Fruit fly (Drosophila melanogaster) whole organism, embryonic: Measurements from ENCODE around the gene CG6766.
A peak's percentile ranks its signal among the peaks of the same experiment; 100 is the strongest.

Source experiments
- ATbp ChIP-seq: fragments of 200-800 bp; sonication (Bioruptor generic); optimal IDR thresholded peaks from 2 replicates; lab custom pipeline; 2017; ENCODE audit warnings: missing biosample characterization, mild to moderate bottlenecking, missing genetic modification characterization, missing genetic modification reagents
- Blimp-1 ChIP-seq: fragments of 200-800 bp; sonication (Bioruptor generic); optimal IDR thresholded peaks from 3 replicates; lab custom pipeline; 2018; ENCODE audit warnings: missing biosample characterization, missing genetic modification characterization, mild to moderate bottlenecking, moderate library complexity, missing genetic modification reagents
- C15 ChIP-seq: fragments of 200-800 bp; sonication (Bioruptor generic); IDR thresholded peaks from 3 replicates; pipeline ENCODE4 v1.3.6; 2022; ENCODE audit warnings: missing biosample characterization, missing genetic modification characterization
- CG10267 ChIP-seq: fragments of 200-800 bp; sonication (Bioruptor generic); optimal IDR thresholded peaks from 2 replicates; lab custom pipeline; 2018; ENCODE audit warnings: missing biosample characterization, mild to moderate bottlenecking, missing genetic modification characterization, moderate library complexity
- CG10565 ChIP-seq: fragments of 200-800 bp; sonication (Bioruptor generic); optimal IDR thresholded peaks from 3 replicates; lab custom pipeline; 2016; ENCODE audit warnings: missing biosample characterization, mild to moderate bottlenecking, missing genetic modification characterization
- CG10654 ChIP-seq: fragments of 200-800 bp; sonication (Bioruptor generic); optimal IDR thresholded peaks from 2 replicates; lab custom pipeline; 2016; ENCODE audit warnings: missing biosample characterization, missing genetic modification characterization
- CG12219 ChIP-seq: fragments of 200-800 bp; sonication (Bioruptor generic); optimal IDR thresholded peaks from 3 replicates; lab custom pipeline; 2018; ENCODE audit warnings: missing biosample characterization, mild to moderate bottlenecking, missing genetic modification characterization
- CG14014 ChIP-seq: fragments of 200-800 bp; sonication (Bioruptor generic); IDR thresholded peaks from 2 replicates; pipeline ENCODE4 v1.3.6; 2022; ENCODE audit warnings: missing biosample characterization, missing genetic modification characterization
- CG14860 ChIP-seq: fragments of 200-800 bp; sonication (Bioruptor generic); IDR thresholded peaks from 3 replicates; pipeline ENCODE4 v1.3.6; 2022; ENCODE audit warnings: missing biosample characterization, missing genetic modification characterization; ENCODE audit not compliant: partially characterized antibody
- CG17385 ChIP-seq: fragments of 200-800 bp; sonication (Bioruptor generic); optimal IDR thresholded peaks from 3 replicates; lab custom pipeline; 2018; ENCODE audit warnings: missing biosample characterization, mild to moderate bottlenecking, missing genetic modification characterization
- CG18262 ChIP-seq: fragments of 200-800 bp; optimal IDR thresholded peaks from 3 replicates; lab custom pipeline; 2019; ENCODE audit warnings: missing biosample characterization, mild to moderate bottlenecking, missing genetic modification characterization, moderate library complexity
- CG1832 ChIP-seq: fragments of 200-800 bp; sonication (Bioruptor generic); optimal IDR thresholded peaks from 2 replicates; lab custom pipeline; 2017; ENCODE audit warnings: missing biosample characterization, mild to moderate bottlenecking, missing genetic modification characterization, inconsistent platforms
- CG30403 ChIP-seq: fragments of 200-800 bp; sonication (Bioruptor generic); optimal IDR thresholded peaks from 3 replicates; lab custom pipeline; 2016; ENCODE audit warnings: missing biosample characterization, missing genetic modification characterization
- CG32532 ChIP-seq: fragments of 200-800 bp; sonication (Bioruptor generic); IDR thresholded peaks from 2 replicates; pipeline ENCODE4 v1.3.6; 2022; ENCODE audit warnings: missing biosample characterization, missing genetic modification characterization
- CG3847 ChIP-seq: fragments of 200-800 bp; sonication (Bioruptor generic); IDR thresholded peaks from 2 replicates; pipeline ENCODE4 v1.3.6; 2022; ENCODE audit warnings: missing biosample characterization, missing genetic modification characterization
- CG6791 ChIP-seq: fragments of 200-800 bp; sonication (Bioruptor generic); IDR thresholded peaks from 3 replicates; pipeline ENCODE4 v1.3.6; 2022; ENCODE audit warnings: missing biosample characterization, missing genetic modification characterization; ENCODE audit not compliant: partially characterized antibody
- CG8359 ChIP-seq: fragments of 200-800 bp; sonication (Bioruptor generic); optimal IDR thresholded peaks from 2 replicates; lab custom pipeline; 2017; ENCODE audit warnings: missing biosample characterization, mild to moderate bottlenecking, missing genetic modification characterization, borderline replicate concordance
- CG8944 ChIP-seq: fragments of 200-800 bp; sonication (Bioruptor generic); optimal IDR thresholded peaks from 3 replicates; lab custom pipeline; 2016; ENCODE audit warnings: missing biosample characterization, missing genetic modification characterization
- CG9437 ChIP-seq: fragments of 200-800 bp; sonication (Bioruptor generic); optimal IDR thresholded peaks from 2 replicates; lab custom pipeline; 2018; ENCODE audit warnings: missing biosample characterization, mild to moderate bottlenecking, missing genetic modification characterization
- CHES-1-like ChIP-seq: fragments of 200-800 bp; sonication (Bioruptor generic); optimal IDR thresholded peaks from 2 replicates; lab custom pipeline; 2016; ENCODE audit warnings: missing biosample characterization, missing genetic modification characterization
- Doc2 ChIP-seq: fragments of 200-800 bp; sonication (Bioruptor generic); IDR thresholded peaks from 2 replicates; pipeline ENCODE4 v1.3.6; 2022; ENCODE audit warnings: missing biosample characterization, missing genetic modification characterization
- Dref ChIP-seq: fragments of 200-800 bp; sonication (Bioruptor generic); IDR thresholded peaks from 2 replicates; pipeline ENCODE4 v1.3.6; 2022; ENCODE audit warnings: missing biosample characterization, missing genetic modification characterization
- E2f1 ChIP-seq: fragments of 200-800 bp; sonication (Bioruptor generic); IDR thresholded peaks from 2 replicates; pipeline ENCODE4 v1.3.6; 2022; ENCODE audit warnings: missing biosample characterization, missing genetic modification characterization
- Hand ChIP-seq: fragments of 200-800 bp; sonication (Bioruptor generic); optimal IDR thresholded peaks from 2 replicates; lab custom pipeline; 2017; ENCODE audit warnings: mild to moderate bottlenecking, missing biosample characterization, missing genetic modification reagents, missing genetic modification characterization
- HmgZ ChIP-seq: fragments of 200-800 bp; sonication (Bioruptor generic); optimal IDR thresholded peaks from 2 replicates; lab custom pipeline; 2018; ENCODE audit warnings: missing biosample characterization, mild to moderate bottlenecking, missing genetic modification characterization
- Hr3 ChIP-seq: fragments of 200-800 bp; sonication (Bioruptor generic); optimal IDR thresholded peaks from 3 replicates; lab custom pipeline; 2016; ENCODE audit warnings: missing biosample characterization, missing genetic modification characterization
- Hsf ChIP-seq: fragments of 200-800 bp; sonication (Bioruptor generic); optimal IDR thresholded peaks from 3 replicates; lab custom pipeline; 2016; ENCODE audit warnings: missing biosample characterization, missing genetic modification characterization
- Mad ChIP-seq: fragments of 200-800 bp; sonication (Bioruptor generic); optimal IDR thresholded peaks from 2 replicates; lab custom pipeline; 2016; ENCODE audit warnings: missing biosample characterization, missing genetic modification characterization
- Neu2 ChIP-seq: fragments of 200-800 bp; sonication (Bioruptor generic); optimal IDR thresholded peaks from 3 replicates; lab custom pipeline; 2016; ENCODE audit warnings: missing biosample characterization, missing genetic modification characterization, borderline replicate concordance
- Scr ChIP-seq: fragments of 200-800 bp; sonication (Bioruptor generic); IDR thresholded peaks from 2 replicates; pipeline ENCODE4 v1.3.6; 2022; ENCODE audit warnings: missing biosample characterization, missing genetic modification characterization; ENCODE audit not compliant: partially characterized antibody
- Sry-δ ChIP-seq: fragments of 200-800 bp; sonication (Bioruptor generic); optimal IDR thresholded peaks from 2 replicates; lab custom pipeline; 2016; ENCODE audit warnings: missing biosample characterization, missing genetic modification characterization
- Taf1 ChIP-seq: fragments of 200-800 bp; sonication (Bioruptor generic); IDR thresholded peaks from 2 replicates; pipeline ENCODE4 v1.3.6; 2022; ENCODE audit warnings: missing biosample characterization, missing genetic modification characterization
- Usf ChIP-seq: fragments of 200-800 bp; sonication (Bioruptor generic); optimal IDR thresholded peaks from 2 replicates; lab custom pipeline; 2017; ENCODE audit warnings: missing genotype, missing biosample characterization, missing genetic modification characterization
- ac ChIP-seq: fragments of 200-800 bp; sonication (Bioruptor generic); optimal IDR thresholded peaks from 3 replicates; lab custom pipeline; 2017; ENCODE audit warnings: missing biosample characterization, mild to moderate bottlenecking, missing genetic modification characterization
- ara ChIP-seq: fragments of 200-800 bp; sonication (Bioruptor generic); IDR thresholded peaks from 2 replicates; pipeline ENCODE4 v1.3.6; 2022; ENCODE audit warnings: missing biosample characterization, missing genetic modification characterization
- ash1 ChIP-seq: fragments of 200-800 bp; sonication (Bioruptor generic); optimal IDR thresholded peaks from 2 replicates; lab custom pipeline; 2018; ENCODE audit warnings: missing biosample characterization, mild to moderate bottlenecking, missing genetic modification characterization
- cad ChIP-seq: fragments of >200 bp; optimal IDR thresholded peaks from 2 replicates; lab custom pipeline; 2017; ENCODE audit warnings: missing biosample characterization, missing genetic modification characterization
- crc ChIP-seq: fragments of 200-800 bp; sonication (Bioruptor generic); optimal IDR thresholded peaks from 2 replicates; lab custom pipeline; 2016; ENCODE audit warnings: missing biosample characterization, missing genetic modification characterization
- dimm ChIP-seq: fragments of 200-800 bp; sonication (Bioruptor generic); IDR thresholded peaks from 2 replicates; pipeline ENCODE4 v1.3.6; 2022; ENCODE audit warnings: missing biosample characterization, missing genetic modification characterization
- eyg ChIP-seq: fragments of 200-800 bp; sonication (Bioruptor generic); optimal IDR thresholded peaks from 3 replicates; lab custom pipeline; 2016; ENCODE audit warnings: missing biosample characterization, missing genetic modification characterization
- ind ChIP-seq: fragments of 200-800 bp; sonication (Bioruptor generic); optimal IDR thresholded peaks from 3 replicates; lab custom pipeline; 2016; ENCODE audit warnings: missing biosample characterization, missing genetic modification characterization
- insv ChIP-seq, 2 experiments: fragments of 200-800 bp; sonication (Bioruptor generic); optimal IDR thresholded peaks; 3 replicates each; lab custom pipeline; 2016 to 2018; ENCODE audit warnings: missing biosample characterization in 2 of 2, missing genetic modification characterization in 2 of 2
- inv ChIP-seq: fragments of 200-800 bp; sonication (Bioruptor generic); IDR thresholded peaks from 2 replicates; pipeline ENCODE4 v1.3.6; 2022; ENCODE audit warnings: missing biosample characterization, missing genetic modification characterization; ENCODE audit not compliant: partially characterized antibody
- lab ChIP-seq: fragments of 200-800 bp; sonication (Bioruptor generic); optimal IDR thresholded peaks from 3 replicates; lab custom pipeline; 2017; ENCODE audit warnings: missing biosample characterization, missing genetic modification characterization, mild to moderate bottlenecking, moderate library complexity, missing genetic modification reagents
- rib ChIP-seq: fragments of 200-800 bp; sonication (Bioruptor generic); IDR thresholded peaks from 2 replicates; pipeline ENCODE4 v1.3.6; 2022; ENCODE audit warnings: missing biosample characterization, missing genetic modification characterization
- row ChIP-seq: fragments of 200-800 bp; sonication (Bioruptor generic); IDR thresholded peaks from 3 replicates; pipeline ENCODE4 v1.3.6; 2022; ENCODE audit warnings: missing biosample characterization, missing genetic modification characterization
- tup ChIP-seq: fragments of 200-800 bp; sonication (Bioruptor generic); optimal IDR thresholded peaks from 2 replicates; lab custom pipeline; 2016; ENCODE audit warnings: missing biosample characterization, mild to moderate bottlenecking, missing genetic modification characterization, moderate library complexity
- yki ChIP-seq: fragments of >200 bp; optimal IDR thresholded peaks from 3 replicates; lab custom pipeline; 2018
- zf30C ChIP-seq: fragments of 200-800 bp; sonication (Bioruptor generic); optimal IDR thresholded peaks from 3 replicates; lab custom pipeline; 2018; ENCODE audit warnings: missing biosample characterization, mild to moderate bottlenecking, missing genetic modification characterization

The CG6766 gene

dm6 chr2L:12006397-12007330, 33.8 kb downstream of the CG6766 start (continued):
- TF ChIP-seq CG17385 (GFP tag; lab: Kevin White, UChicago) (peak; percentile 93), ac (GFP tag; lab: Kevin White, UChicago) (peak; percentile 37), ATbp (GFP tag; lab: Kevin White, UChicago) (peak; percentile 89), CG9437 (GFP tag; lab: Kevin White, UChicago) (peak; percentile 95), CG3847 (no peak), insv (GFP tag; optimal IDR thresholded peaks at IDR 0.05; lab: Kevin White, UChicago) (peak in 1 of 2 experiments; percentile 47), Neu2 (GFP tag; lab: Kevin White, UChicago) (no peak), ind (GFP tag; lab: Kevin White, UChicago) (peak; percentile 92), CG32532 (GFP tag; lab: Robert Waterston, UW) (no peak), CG10267 (peak; percentile 95), ara (no peak), CG14860 (GFP tag; lab: Robert Waterston, UW) (no peak), CHES-1-like (GFP tag; lab: Kevin White, UChicago) (peak; percentile 32), CG10565 (GFP tag; lab: Kevin White, UChicago) (peak; percentile 58), yki (lab: Kevin White, UChicago) (no peak), CG30403 (GFP tag; lab: Kevin White, UChicago) (peak; percentile 95), dimm (GFP tag; lab: Robert Waterston, UW) (no peak), Hr3 (GFP tag; lab: Kevin White, UChicago) (peak; percentile 97), CG12219 (GFP tag; lab: Kevin White, UChicago) (peak; percentile 74), Dref (GFP tag; lab: Robert Waterston, UW) (no peak), rib (GFP tag; lab: Robert Waterston, UW) (no peak), CG8359 (no peak), zf30C (GFP tag; lab: Kevin White, UChicago) (no peak), ash1 (no peak), Scr (GFP tag; lab: Robert Waterston, UW) (no peak), CG1832 (GFP tag; lab: Kevin White, UChicago) (peak; percentile 94), inv (GFP tag; lab: Robert Waterston, UW) (no peak), Hsf (GFP tag; lab: Kevin White, UChicago) (peak; percentile 76), CG18262 (tag; lab: Kevin White, UChicago) (peak; percentile 99), Blimp-1 (GFP tag; lab: Kevin White, UChicago) (peak; percentile 91), E2f1 (GFP tag; lab: Robert Waterston, UW) (no peak), Hand (GFP tag; lab: Kevin White, UChicago) (peak; percentile 94), lab (GFP tag; lab: Kevin White, UChicago) (peak; percentile 94), cad (GFP tag; lab: Kevin White, UChicago) (no peak), CG10654 (GFP tag; lab: Kevin White, UChicago) (peak; percentile 88), Taf1 (GFP tag; lab: Robert Waterston, UW) (no peak), CG8944 (peak; percentile 38), HmgZ (tag; lab: Kevin White, UChicago) (no peak), crc (peak; percentile 3), C15 (no peak), eyg (GFP tag; lab: Kevin White, UChicago) (peak; percentile 52), Doc2 (GFP tag; lab: Robert Waterston, UW) (no peak), Mad (peak; percentile 59), row (no peak), CG14014 (no peak), tup (GFP tag; lab: Kevin White, UChicago) (peak; percentile 70), Usf (peak; percentile 94), Sry-δ (GFP tag; lab: Kevin White, UChicago) (no peak), CG6791 (GFP tag; lab: Robert Waterston, UW) (no peak)
